Fruit fly (Drosophila melanogaster) whole organism, prepupa: ENCODE measurements around the gene Socs16D.

Source experiments
- Blimp-1 ChIP-seq: fragments of 200-800 bp; sonication (Bioruptor generic); optimal IDR thresholded peaks from 3 replicates; lab custom pipeline; 2017; ENCODE audit warnings: missing biosample characterization, missing genetic modification characterization, mild to moderate bottlenecking, moderate library complexity, missing genetic modification reagents
- CG10669 ChIP-seq: fragments of 200-800 bp; sonication (Bioruptor generic); optimal IDR thresholded peaks from 3 replicates; lab custom pipeline; 2018; ENCODE audit warnings: missing biosample characterization, mild to moderate bottlenecking, missing genetic modification characterization, moderate library complexity
- CG11294 ChIP-seq: fragments of 200-800 bp; sonication (Bioruptor generic); IDR thresholded peaks from 2 replicates; pipeline ENCODE4 v1.3.6; 2022; ENCODE audit warnings: missing biosample characterization, missing genetic modification characterization
- CG11762 ChIP-seq: fragments of 200-800 bp; sonication (Bioruptor generic); optimal IDR thresholded peaks from 3 replicates; lab custom pipeline; 2016; ENCODE audit warnings: missing biosample characterization, missing genetic modification characterization; ENCODE audit not compliant: insufficient read depth
- CG16779 ChIP-seq: fragments of 200-800 bp; sonication (Bioruptor generic); optimal IDR thresholded peaks from 3 replicates; lab custom pipeline; 2017; ENCODE audit warnings: missing biosample characterization, mild to moderate bottlenecking, missing genetic modification characterization
- CG31627 ChIP-seq: fragments of 200-800 bp; sonication (Bioruptor generic); optimal IDR thresholded peaks from 3 replicates; lab custom pipeline; 2016; ENCODE audit warnings: missing biosample characterization, missing genetic modification characterization
- CG3919 ChIP-seq: fragments of 200-800 bp; sonication (Bioruptor generic); optimal IDR thresholded peaks from 3 replicates; lab custom pipeline; 2016; ENCODE audit warnings: missing biosample characterization, missing genetic modification characterization
- CG4318 ChIP-seq: fragments of 200-800 bp; sonication (Bioruptor generic); optimal IDR thresholded peaks from 3 replicates; lab custom pipeline; 2017; ENCODE audit warnings: missing biosample characterization, mild to moderate bottlenecking, missing genetic modification characterization
- CG7368 ChIP-seq: fragments of 200-800 bp; sonication (Bioruptor generic); optimal IDR thresholded peaks from 3 replicates; lab custom pipeline; 2016; ENCODE audit warnings: missing biosample characterization, missing genetic modification characterization
- Eip78C ChIP-seq: fragments of 200-800 bp; sonication (Bioruptor generic); peaks from one replicate; lab custom pipeline; 2016; ENCODE audit warnings: missing biosample characterization, missing genetic modification characterization
- Eip93F ChIP-seq: fragments of 200-800 bp; sonication (Bioruptor generic); optimal IDR thresholded peaks from 2 replicates; lab custom pipeline; 2016; ENCODE audit warnings: missing biosample characterization, mild to moderate bottlenecking, missing genetic modification characterization
- Ets21C ChIP-seq: fragments of 200-800 bp; sonication (Bioruptor generic); optimal IDR thresholded peaks from 3 replicates; lab custom pipeline; 2016; ENCODE audit warnings: missing biosample characterization, missing genetic modification characterization
- Ets96B ChIP-seq: fragments of 200-800 bp; optimal IDR thresholded peaks from 2 replicates; lab custom pipeline; 2019; ENCODE audit warnings: missing biosample characterization, mild to moderate bottlenecking, missing genetic modification characterization, moderate library complexity
- Gug ChIP-seq: fragments of 200-800 bp; sonication (Bioruptor generic); IDR thresholded peaks from 2 replicates; pipeline ENCODE4 v1.3.6; 2022; ENCODE audit warnings: missing biosample characterization, missing genetic modification characterization
- Hr39 ChIP-seq: fragments of 200-800 bp; sonication (Bioruptor generic); optimal IDR thresholded peaks from 2 replicates; lab custom pipeline; 2016; ENCODE audit warnings: missing biosample characterization, missing genetic modification characterization
- Hr4 ChIP-seq: fragments of 200-800 bp; sonication (Bioruptor generic); optimal IDR thresholded peaks from 3 replicates; lab custom pipeline; 2016; ENCODE audit warnings: missing biosample characterization, missing genetic modification characterization
- Lpt ChIP-seq: fragments of 200-800 bp; sonication (Bioruptor generic); optimal IDR thresholded peaks from 3 replicates; lab custom pipeline; 2016; ENCODE audit warnings: missing biosample characterization, missing genetic modification characterization
- OdsH ChIP-seq: fragments of 200-800 bp; sonication (Bioruptor generic); optimal IDR thresholded peaks from 3 replicates; lab custom pipeline; 2016; ENCODE audit warnings: missing biosample characterization, missing genetic modification characterization
- Sox14 ChIP-seq: fragments of 200-800 bp; sonication (Bioruptor generic); optimal IDR thresholded peaks from 3 replicates; lab custom pipeline; 2016; ENCODE audit warnings: missing biosample characterization, missing genetic modification characterization
- achi ChIP-seq: fragments of 200-800 bp; sonication (Bioruptor generic); optimal IDR thresholded peaks from 3 replicates; lab custom pipeline; 2016; ENCODE audit warnings: missing biosample characterization, missing genetic modification characterization
- cyc ChIP-seq: fragments of 200-800 bp; sonication (Bioruptor generic); optimal IDR thresholded peaks from 3 replicates; lab custom pipeline; 2016; ENCODE audit warnings: missing biosample characterization, missing genetic modification characterization
- dac ChIP-seq: fragments of 200-800 bp; sonication (Bioruptor generic); optimal IDR thresholded peaks from 2 replicates; lab custom pipeline; 2017; ENCODE audit warnings: missing biosample characterization, mild to moderate bottlenecking, missing genetic modification characterization
- eg ChIP-seq: fragments of 200-800 bp; sonication (Bioruptor generic); IDR thresholded peaks from 3 replicates; pipeline ENCODE4 v1.3.6; 2022; ENCODE audit warnings: missing biosample characterization, missing genetic modification characterization
- esn ChIP-seq: fragments of 200-800 bp; sonication (Bioruptor generic); optimal IDR thresholded peaks from 2 replicates; lab custom pipeline; 2016; ENCODE audit warnings: missing biosample characterization, mild to moderate bottlenecking, missing genetic modification characterization, moderate library complexity
- fd85E ChIP-seq: fragments of 200-800 bp; sonication (Bioruptor generic); optimal IDR thresholded peaks from 3 replicates; lab custom pipeline; 2016; ENCODE audit warnings: missing biosample characterization, missing genetic modification characterization
- fkh ChIP-seq: fragments of 200-800 bp; sonication (Bioruptor generic); optimal IDR thresholded peaks from 3 replicates; lab custom pipeline; 2017; ENCODE audit warnings: missing biosample characterization, mild to moderate bottlenecking, missing genetic modification characterization, moderate library complexity
- lz ChIP-seq: fragments of 200-800 bp; sonication (Bioruptor generic); optimal IDR thresholded peaks from 3 replicates; lab custom pipeline; 2016; ENCODE audit warnings: missing biosample characterization, missing genetic modification characterization
- net ChIP-seq: fragments of 200-800 bp; sonication (Bioruptor generic); optimal IDR thresholded peaks from 3 replicates; lab custom pipeline; 2016; ENCODE audit warnings: missing biosample characterization, missing genetic modification characterization
- pdm3 ChIP-seq: fragments of 200-800 bp; sonication (Bioruptor generic); optimal IDR thresholded peaks from 3 replicates; lab custom pipeline; 2016; ENCODE audit warnings: missing biosample characterization, missing genetic modification characterization
- salr ChIP-seq, 2 experiments: fragments of 200-800 bp; sonication (Bioruptor generic); optimal IDR thresholded peaks; 3 replicates each; lab custom pipeline; 2016 to 2018; ENCODE audit warnings: missing biosample characterization in 2 of 2, missing genetic modification characterization in 2 of 2, mild to moderate bottlenecking in 1 of 2
- spab ChIP-seq: fragments of 200-800 bp; sonication (Bioruptor generic); optimal IDR thresholded peaks from 2 replicates; lab custom pipeline; 2017; ENCODE audit warnings: missing biosample characterization, mild to moderate bottlenecking, missing genetic modification characterization, missing genetic modification reagents
- ss ChIP-seq, 2 experiments: fragments of 200-800 bp; sonication (Bioruptor generic); optimal IDR thresholded peaks; 2 replicates in 1 of 2; 3 replicates in 1 of 2; lab custom pipeline; 2017 to 2018; ENCODE audit warnings: mild to moderate bottlenecking in 2 of 2, missing biosample characterization in 2 of 2, missing genetic modification characterization in 2 of 2, moderate library complexity in 1 of 2
- svp ChIP-seq: fragments of 200-800 bp; sonication (Bioruptor generic); peaks from one replicate; lab custom pipeline; 2016; ENCODE audit warnings: missing biosample characterization, missing genetic modification characterization
- vri ChIP-seq: fragments of 200-800 bp; sonication (Bioruptor generic); optimal IDR thresholded peaks from 3 replicates; lab custom pipeline; 2016; ENCODE audit warnings: missing biosample characterization, mild to moderate bottlenecking, missing genetic modification characterization

The Socs16D gene

dm6 chrX:17829083-17829997, 2.0 kb upstream of the Socs16D start (continued):
- peak; percentile 68 for TF ChIP-seq Hr4 (GFP tag; lab: Kevin White, UChicago)
- TF ChIP-seq net (GFP tag; lab: Kevin White, UChicago) = peak; percentile 66
- TF ChIP-seq salr (GFP tag; optimal IDR thresholded peaks at IDR 0.05; lab: Kevin White, UChicago) = peak in 1 of 2 experiments; percentile 51
- peak; percentile 62 for TF ChIP-seq achi (GFP tag; lab: Kevin White, UChicago)
- no peak for TF ChIP-seq vri (GFP tag; lab: Kevin White, UChicago)
- 0 out of 2 replicates have a peak, but pooled peaks have one; percentile 32 for TF ChIP-seq CG11294
- peak; percentile 44 for TF ChIP-seq CG11762
- TF ChIP-seq ss (GFP tag; optimal IDR thresholded peaks at IDR 0.05; lab: Kevin White, UChicago) = peak; percentile 21 to 60
- TF ChIP-seq fd85E (GFP tag; lab: Kevin White, UChicago) = no peak
- peak; percentile 61; the same call in 2 of the 3 replicates for TF ChIP-seq eg (GFP tag; lab: Robert Waterston, UW)
- peak; percentile 42 for TF ChIP-seq spab (GFP tag; lab: Kevin White, UChicago)
- TF ChIP-seq Gug (GFP tag; lab: Robert Waterston, UW) = peak; percentile 43; the same call in 1 of the 2 replicates
- peak; percentile 69 for TF ChIP-seq CG4318 (GFP tag; lab: Kevin White, UChicago)
- no peak for TF ChIP-seq Blimp-1 (GFP tag; lab: Kevin White, UChicago)
- TF ChIP-seq CG7368 (GFP tag; lab: Kevin White, UChicago) = peak; percentile 8
- peak; percentile 84 for TF ChIP-seq OdsH (GFP tag; lab: Kevin White, UChicago)
- TF ChIP-seq Lpt = peak; percentile 16
- peak; percentile 57 for TF ChIP-seq CG3919
- peak; percentile 50 for TF ChIP-seq Hr39
- peak; percentile 29 for TF ChIP-seq lz
- TF ChIP-seq Ets96B (tag; lab: Kevin White, UChicago) = peak; percentile 58
- TF ChIP-seq fkh (GFP tag; lab: Kevin White, UChicago) = peak; percentile 16
- TF ChIP-seq Ets21C = no peak
- TF ChIP-seq svp (GFP tag; lab: Kevin White, UChicago) = peak; percentile 64

DNA sequence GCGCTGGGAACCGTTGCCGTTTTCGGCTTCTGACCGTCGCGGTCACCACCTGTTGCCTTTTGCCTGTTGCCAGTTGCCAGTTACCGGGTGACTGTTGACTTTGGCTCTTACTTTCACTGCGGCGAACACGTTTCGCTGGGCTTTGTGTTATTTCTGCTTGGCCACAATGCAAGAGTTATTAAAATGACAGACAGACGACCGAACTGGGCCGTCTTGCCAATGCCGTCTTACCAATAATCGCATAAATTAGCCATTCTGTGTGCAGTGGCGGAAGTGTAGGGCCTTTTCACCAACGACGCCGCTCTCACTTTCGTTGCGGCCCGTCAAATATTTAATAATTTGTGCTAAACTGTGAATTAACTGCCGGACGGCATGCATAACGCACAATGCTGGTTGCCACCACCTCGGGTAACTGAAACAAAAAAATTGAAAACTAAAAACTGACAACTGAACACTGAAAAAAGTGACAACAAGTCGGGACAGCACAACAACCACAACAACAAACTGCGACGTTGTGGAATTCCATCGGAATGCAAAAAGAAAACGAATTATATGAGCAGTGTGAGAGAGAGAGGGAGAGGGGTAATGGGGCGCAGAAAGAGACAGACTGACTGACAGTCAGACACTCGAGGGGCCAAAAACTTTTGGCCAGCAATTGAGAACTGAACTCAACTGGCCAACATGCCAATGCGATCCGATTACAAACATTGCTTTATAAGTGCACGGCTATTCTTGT, 1.1 kb upstream of the Socs16D start:
- no peak for TF ChIP-seq achi (GFP tag; lab: Kevin White, UChicago)
- TF ChIP-seq Blimp-1 (GFP tag; lab: Kevin White, UChicago) = peak; percentile 65

DNA sequence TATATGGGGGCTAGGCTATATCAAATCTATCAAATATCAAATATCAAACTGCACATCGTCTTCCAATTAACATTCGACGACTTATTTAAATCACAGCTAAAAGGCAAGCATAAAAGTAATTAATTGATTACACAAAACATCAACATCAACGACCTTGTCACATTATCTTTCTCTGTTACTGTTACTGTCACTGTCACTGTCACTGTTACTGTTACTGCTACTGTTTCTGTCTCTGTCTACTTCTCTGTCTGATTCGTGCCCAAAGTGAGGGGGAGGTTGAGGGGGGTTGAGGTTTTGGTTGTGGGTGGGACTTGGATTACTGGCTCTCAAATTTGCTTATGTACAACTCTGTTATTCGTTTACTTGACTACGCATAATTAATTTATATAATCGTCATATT, 5.9 kb downstream of the Socs16D start:
- TF ChIP-seq Hr39 = peak; percentile 7
- peak; percentile 33 for TF ChIP-seq Eip78C (GFP tag; lab: Kevin White, UChicago)
- TF ChIP-seq svp (GFP tag; lab: Kevin White, UChicago) = peak; percentile 34
- TF ChIP-seq Eip93F (GFP tag; lab: Kevin White, UChicago) = no peak
- peak; percentile 9 for TF ChIP-seq fkh (GFP tag; lab: Kevin White, UChicago)
- TF ChIP-seq CG7368 (GFP tag; lab: Kevin White, UChicago) = no peak

DNA sequence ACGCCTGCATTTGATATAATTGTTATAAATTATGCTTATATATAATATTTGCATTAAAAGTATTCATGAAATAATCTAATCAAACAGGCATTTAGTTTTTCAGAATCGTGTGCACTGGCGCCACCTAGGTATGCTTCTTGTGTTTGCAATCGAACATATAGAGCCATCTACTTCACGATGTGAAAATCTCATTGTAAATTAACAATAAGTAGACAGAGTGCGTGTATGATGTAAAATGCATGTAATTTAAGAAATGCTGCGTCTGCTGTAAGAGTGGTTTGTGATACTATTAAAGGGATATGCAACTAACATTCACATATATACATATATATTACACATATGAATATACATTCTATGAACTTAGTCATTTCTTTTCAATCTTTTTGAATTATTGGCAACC, 7.1 kb downstream of the Socs16D start:
- TF ChIP-seq fd85E (GFP tag; lab: Kevin White, UChicago) = no peak
- TF ChIP-seq esn = peak; percentile 6
- no peak for TF ChIP-seq OdsH (GFP tag; lab: Kevin White, UChicago)
- no peak for TF ChIP-seq dac (GFP tag; lab: Kevin White, UChicago)
- TF ChIP-seq vri (GFP tag; lab: Kevin White, UChicago) = no peak
- TF ChIP-seq svp (GFP tag; lab: Kevin White, UChicago) = peak; percentile 49
- TF ChIP-seq Sox14 (GFP tag; lab: Kevin White, UChicago) = peak; percentile 5
- TF ChIP-seq CG31627 (GFP tag; lab: Kevin White, UChicago) = peak; percentile 42
- no peak for TF ChIP-seq Gug (GFP tag; lab: Robert Waterston, UW)
- TF ChIP-seq lz = peak; percentile 44
- peak; percentile 47 for TF ChIP-seq Hr39
- peak; percentile 25 for TF ChIP-seq cyc
- TF ChIP-seq Eip78C (GFP tag; lab: Kevin White, UChicago) = peak; percentile 50
- TF ChIP-seq Hr4 (GFP tag; lab: Kevin White, UChicago) = no peak
- no peak for TF ChIP-seq CG10669 (GFP tag; lab: Kevin White, UChicago)
- TF ChIP-seq CG16779 (tag; lab: Kevin White, UChicago) = no peak
- TF ChIP-seq pdm3 (GFP tag; lab: Kevin White, UChicago) = peak; percentile 22
